Fruit fly (Drosophila melanogaster): ENCODE measurements around the gene CG42266.

CG42266 gene

dm6 chr2L:16302773-16303279 lies 37.3 kb downstream of the CG42266 start, which contains the start of gene GMF:
TSS of gene GMF (minus strand) at chr2L:16302954.
- no peak for TF ChIP-seq N (GFP tag; optimal IDR thresholded peaks at IDR 0.05)
- no peak for TF ChIP-seq CG9705 (GFP tag; optimal IDR thresholded peaks at IDR 0.05)
- TF ChIP-seq sv (GFP tag; optimal IDR thresholded peaks at IDR 0.05): no peak
- peak; percentile 30 for TF ChIP-seq HLH106 (tag; optimal IDR thresholded peaks at IDR 0.05)
- TF ChIP-seq Rel (GFP tag; optimal IDR thresholded peaks at IDR 0.05): no peak
- peak; percentile 20 for TF ChIP-seq Rel (tag; optimal IDR thresholded peaks at IDR 0.05)
- TF ChIP-seq CG32264 (GFP tag; optimal IDR thresholded peaks at IDR 0.05): no peak
- no peak for TF ChIP-seq fru (GFP tag; optimal IDR thresholded peaks at IDR 0.05)
- TF ChIP-seq jim (GFP tag; optimal IDR thresholded peaks at IDR 0.05): no peak
- TF ChIP-seq Hnf4 (GFP tag; optimal IDR thresholded peaks at IDR 0.05): peak; percentile 58
- TF ChIP-seq pan (optimal IDR thresholded peaks at IDR 0.05): no peak
- TF ChIP-seq foxo (GFP tag; optimal IDR thresholded peaks at IDR 0.05): peak in 1 of 2 experiments; percentile 62
- TF ChIP-seq brk (GFP tag; optimal IDR thresholded peaks at IDR 0.05): no peak
- TF ChIP-seq Dif (GFP tag; optimal IDR thresholded peaks at IDR 0.05; ENCODE audit: partially characterized antibody): no peak
- no peak for TF ChIP-seq dl (GFP tag; optimal IDR thresholded peaks at IDR 0.05; ENCODE audit: insufficient read depth in 1 of 2, partially characterized antibody in 2 of 2)
- TF ChIP-seq Dfd (GFP tag; optimal IDR thresholded peaks at IDR 0.05): no peak
- peak; percentile 67 for TF ChIP-seq Jra (GFP tag; optimal IDR thresholded peaks at IDR 0.05)
- no peak for TF ChIP-seq tai (GFP tag; optimal IDR thresholded peaks at IDR 0.05)
- TF ChIP-seq Hr78 (GFP tag; optimal IDR thresholded peaks at IDR 0.05): no peak
- TF ChIP-seq Mio (GFP tag; optimal IDR thresholded peaks at IDR 0.05): no peak
- TF ChIP-seq dsf (GFP tag; optimal IDR thresholded peaks at IDR 0.05; ENCODE audit: borderline replicate concordance): peak; percentile 23
- TF ChIP-seq Vsx2 (GFP tag; optimal IDR thresholded peaks at IDR 0.05; ENCODE audit: partially characterized antibody): no peak
- TF ChIP-seq Sp1 (GFP tag; optimal IDR thresholded peaks at IDR 0.05): peak; percentile 51
- TF ChIP-seq OdsH (GFP tag; optimal IDR thresholded peaks at IDR 0.05): no peak
- peak; percentile 19 for TF ChIP-seq ey (GFP tag; optimal IDR thresholded peaks at IDR 0.05)
- TF ChIP-seq psq (GFP tag; optimal IDR thresholded peaks at IDR 0.05): peak; percentile 21
- TF ChIP-seq CrebA (GFP tag; optimal IDR thresholded peaks at IDR 0.05; ENCODE audit: borderline replicate concordance): no peak
- peak; percentile 64 for TF ChIP-seq rgr (GFP tag; optimal IDR thresholded peaks at IDR 0.05)
- peak; percentile 57 for TF ChIP-seq woc (GFP tag; optimal IDR thresholded peaks at IDR 0.05)
- no peak for TF ChIP-seq GATAd (GFP tag; optimal IDR thresholded peaks at IDR 0.05)
- no peak for TF ChIP-seq usp (GFP tag; optimal IDR thresholded peaks at IDR 0.05)
- no peak for TF ChIP-seq h (GFP tag; optimal IDR thresholded peaks at IDR 0.05)
- TF ChIP-seq lola (GFP tag; optimal IDR thresholded peaks at IDR 0.05): no peak

DNA sequence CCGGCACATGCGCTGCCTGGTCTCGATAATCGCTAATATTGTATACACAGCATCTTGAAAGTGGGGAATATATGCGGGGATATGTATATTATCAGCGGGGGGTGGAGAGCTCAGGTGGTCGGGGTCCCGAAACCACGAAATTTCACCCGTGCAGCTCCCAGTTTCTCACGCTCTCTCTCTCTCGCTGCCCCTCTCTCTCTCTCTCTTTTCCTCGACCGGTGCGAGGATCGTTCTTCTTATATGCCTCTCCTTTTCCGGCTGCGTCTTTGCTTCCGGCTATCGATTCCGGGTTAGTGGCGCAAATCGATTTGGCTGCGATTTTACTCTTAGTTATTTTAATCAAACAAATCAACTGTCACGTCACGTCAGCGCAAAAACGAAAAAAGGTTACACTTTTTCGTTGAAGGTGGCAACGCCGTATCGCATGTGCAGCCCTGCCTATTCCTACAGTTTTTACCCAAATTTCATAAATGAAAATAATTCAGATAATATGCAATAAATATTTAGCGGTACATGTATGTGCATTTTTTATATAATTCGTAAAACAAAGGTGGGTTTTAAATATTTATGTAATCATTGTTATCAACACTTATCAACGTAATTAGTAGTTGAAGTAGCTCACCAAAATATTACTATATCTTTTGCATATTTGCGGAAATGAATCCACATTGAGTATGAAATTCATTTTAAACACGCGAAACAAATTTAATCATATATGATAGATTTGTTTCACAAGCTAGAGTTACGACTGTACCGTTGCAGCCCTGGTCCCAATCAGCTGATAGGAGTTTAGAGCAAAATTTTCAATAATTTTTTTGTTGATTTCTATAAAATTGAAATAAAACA lies 40.5 kb downstream of the CG42266 start, which contains the start of the genes heix and CG17328:
TSS of gene heix (minus strand) at position 393 of the 846 bp plus-strand sequence.
TSS of gene CG17328 (plus strand) at position 478 of the 846 bp plus-strand sequence.
- TF ChIP-seq Dif (GFP tag; optimal IDR thresholded peaks at IDR 0.05; ENCODE audit: partially characterized antibody) (peak; percentile 6), CG32264 (GFP tag; optimal IDR thresholded peaks at IDR 0.05) (no peak), dl (GFP tag; optimal IDR thresholded peaks at IDR 0.05; ENCODE audit: insufficient read depth in 1 of 2, partially characterized antibody in 2 of 2) (no peak), OdsH (GFP tag; optimal IDR thresholded peaks at IDR 0.05) (peak; percentile 66), Abd-B (GFP tag; optimal IDR thresholded peaks at IDR 0.05) (no peak), brk (GFP tag; optimal IDR thresholded peaks at IDR 0.05) (no peak), Sp1 (GFP tag; optimal IDR thresholded peaks at IDR 0.05) (peak; percentile 74), N (GFP tag; optimal IDR thresholded peaks at IDR 0.05) (no peak), foxo (GFP tag; optimal IDR thresholded peaks at IDR 0.05) (peak in 1 of 2 experiments; percentile 81), rgr (GFP tag; optimal IDR thresholded peaks at IDR 0.05) (peak; percentile 74), usp (GFP tag; optimal IDR thresholded peaks at IDR 0.05) (no peak), tai (GFP tag; optimal IDR thresholded peaks at IDR 0.05) (no peak), CrebA (GFP tag; optimal IDR thresholded peaks at IDR 0.05; ENCODE audit: borderline replicate concordance) (no peak), h (GFP tag; optimal IDR thresholded peaks at IDR 0.05) (no peak), br (GFP tag; optimal IDR thresholded peaks at IDR 0.05) (no peak), sage (GFP tag; optimal IDR thresholded peaks at IDR 0.05) (no peak), jim (GFP tag; optimal IDR thresholded peaks at IDR 0.05) (no peak), Vsx2 (GFP tag; optimal IDR thresholded peaks at IDR 0.05; ENCODE audit: partially characterized antibody) (no peak), Mio (GFP tag; optimal IDR thresholded peaks at IDR 0.05) (no peak), woc (GFP tag; optimal IDR thresholded peaks at IDR 0.05) (peak; percentile 83), dsf (GFP tag; optimal IDR thresholded peaks at IDR 0.05; ENCODE audit: borderline replicate concordance) (peak; percentile 31), Hr78 (GFP tag; optimal IDR thresholded peaks at IDR 0.05) (no peak), sv (GFP tag; optimal IDR thresholded peaks at IDR 0.05) (peak; percentile 66), CG9705 (GFP tag; optimal IDR thresholded peaks at IDR 0.05) (peak; percentile 69), Hnf4 (GFP tag; optimal IDR thresholded peaks at IDR 0.05) (peak; percentile 67), HLH106 (tag; optimal IDR thresholded peaks at IDR 0.05) (peak; percentile 81), Jra (GFP tag; optimal IDR thresholded peaks at IDR 0.05) (peak; percentile 20), GATAd (GFP tag; optimal IDR thresholded peaks at IDR 0.05) (no peak), Rel (GFP tag; optimal IDR thresholded peaks at IDR 0.05) (no peak), Rel (tag; optimal IDR thresholded peaks at IDR 0.05) (peak; percentile 19), fru (GFP tag; optimal IDR thresholded peaks at IDR 0.05) (no peak), ey (GFP tag; optimal IDR thresholded peaks at IDR 0.05) (peak; percentile 66), lola (GFP tag; optimal IDR thresholded peaks at IDR 0.05) (no peak), psq (GFP tag; optimal IDR thresholded peaks at IDR 0.05) (peak; percentile 59), pan (optimal IDR thresholded peaks at IDR 0.05) (no peak), Dfd (GFP tag; optimal IDR thresholded peaks at IDR 0.05) (no peak)
